Worm (Caenorhabditis elegans): Measurements from ENCODE around the gene F14F9.3.

- TF ChIP-seq ama-1 (optimal IDR thresholded peaks at IDR 0.05) (no peak), hnd-1 (tag; optimal IDR thresholded peaks at IDR 0.05) (no peak), tra-4 (tag; optimal IDR thresholded peaks at IDR 0.05) (no peak), tbx-11 (GFP tag; IDR thresholded peaks at IDR 0.05) (no peak), F13C5.2 (tag; optimal IDR thresholded peaks at IDR 0.05) (no peak), flt-1 (GFP tag; IDR thresholded peaks at IDR 0.05) (no peak), aly-1 (tag; optimal IDR thresholded peaks at IDR 0.05) (no peak), tbx-37 (GFP tag; conservative IDR thresholded peaks at IDR 0.05) (no peak), B0310.2 (tag; optimal IDR thresholded peaks at IDR 0.05) (no peak), ceh-13 (GFP tag; optimal IDR thresholded peaks at IDR 0.05) (no peak)
Measured at ce11 chrV:5132441-5132840, 5.6 kb upstream of the F14F9.3 start, which contains the start of gene F14F9.4.

All from whole organism, early embryonic.